Worm (Caenorhabditis elegans) whole organism, mixed stage, embryonic: ENCODE measurements around the gene F12A10.1.

ENCODE experiments used
- M03D4.4 ChIP-seq: sonication (generic microtip); optimal IDR thresholded peaks from 2 replicates; lab custom pipeline; 2017; ENCODE audit warnings: mild to moderate bottlenecking, missing genetic modification characterization, missing compliant biosample characterization
- bed-3 ChIP-seq: fragments of 200-800 bp; sonication (Bioruptor generic); optimal IDR thresholded peaks from 3 replicates; lab custom pipeline; 2018; ENCODE audit warnings: mild to moderate bottlenecking, missing genetic modification characterization, moderate library complexity, missing compliant biosample characterization
- blmp-1 ChIP-seq: fragments of 150-350 bp; optimal IDR thresholded peaks from 2 replicates; lab custom pipeline; 2014; ENCODE audit warnings: missing biosample characterization, missing genetic modification characterization
- ceh-39 ChIP-seq: fragments of 150-350 bp; optimal IDR thresholded peaks from 2 replicates; lab custom pipeline; 2014; ENCODE audit warnings: missing biosample characterization, missing genetic modification characterization
- ceh-83 ChIP-seq: fragments of 200-800 bp; sonication (Bioruptor generic); optimal IDR thresholded peaks from 2 replicates; lab custom pipeline; 2018; ENCODE audit warnings: mild to moderate bottlenecking, missing genetic modification characterization, missing compliant biosample characterization
- cnd-1 ChIP-seq: fragments of 200-800 bp; sonication (Bioruptor generic); optimal IDR thresholded peaks from 2 replicates; lab custom pipeline; 2018; ENCODE audit warnings: mild to moderate bottlenecking, missing genetic modification characterization, missing compliant biosample characterization
- drap-1 ChIP-seq: fragments of 200-800 bp; sonication (Bioruptor generic); optimal IDR thresholded peaks from 3 replicates; lab custom pipeline; 2018; ENCODE audit warnings: mild to moderate bottlenecking, missing genetic modification characterization, missing compliant biosample characterization
- elt-1 ChIP-seq: sonication (generic microtip); optimal IDR thresholded peaks from 2 replicates; lab custom pipeline; 2017; ENCODE audit warnings: missing genetic modification characterization, mild to moderate bottlenecking, missing compliant biosample characterization, antibody characterized with exemption, moderate library complexity, borderline replicate concordance; ENCODE audit not compliant: insufficient read depth
- elt-3 ChIP-seq: fragments of 150-350 bp; optimal IDR thresholded peaks from 2 replicates; lab custom pipeline; 2014; ENCODE audit warnings: missing biosample characterization, missing genetic modification characterization
- flh-1 ChIP-seq: fragments of 200-800 bp; sonication (Bioruptor generic); optimal IDR thresholded peaks from 2 replicates; lab custom pipeline; 2018; ENCODE audit warnings: mild to moderate bottlenecking, missing genetic modification characterization, moderate library complexity, missing compliant biosample characterization
- ham-2 ChIP-seq: fragments of 200-800 bp; sonication (Bioruptor generic); optimal IDR thresholded peaks from 2 replicates; lab custom pipeline; 2018; ENCODE audit warnings: mild to moderate bottlenecking, missing genetic modification characterization, missing compliant biosample characterization
- hlh-1 ChIP-seq: fragments of 150-350 bp; optimal IDR thresholded peaks from 2 replicates; lab custom pipeline; 2014; ENCODE audit warnings: missing biosample characterization, missing genetic modification reagents, missing genetic modification characterization
- lin-13 ChIP-seq: fragments of 150-350 bp; optimal IDR thresholded peaks from 2 replicates; lab custom pipeline; 2014; ENCODE audit warnings: missing biosample characterization, missing genetic modification characterization
- lin-32 ChIP-seq: fragments of 200-800 bp; sonication (Bioruptor generic); optimal IDR thresholded peaks from 2 replicates; lab custom pipeline; 2018; ENCODE audit warnings: mild to moderate bottlenecking, missing genetic modification characterization, missing compliant biosample characterization
- lsy-2 ChIP-seq: fragments of 150-350 bp; optimal IDR thresholded peaks from 2 replicates; lab custom pipeline; 2014; ENCODE audit warnings: missing biosample characterization, missing genetic modification characterization
- mab-5 ChIP-seq: fragments of 150-350 bp; optimal IDR thresholded peaks from 2 replicates; lab custom pipeline; 2014; ENCODE audit warnings: missing biosample characterization, missing genetic modification characterization
- mep-1 ChIP-seq: fragments of 150-350 bp; optimal IDR thresholded peaks from 2 replicates; lab custom pipeline; 2017; ENCODE audit warnings: missing biosample characterization, missing genetic modification reagents, missing genetic modification characterization, inconsistent platforms
- nhr-12 ChIP-seq: fragments of 150-350 bp; optimal IDR thresholded peaks from 2 replicates; lab custom pipeline; 2014; ENCODE audit warnings: missing biosample characterization, missing genetic modification characterization
- nhr-2 ChIP-seq: fragments of 150-350 bp; optimal IDR thresholded peaks from 2 replicates; lab custom pipeline; 2014; ENCODE audit warnings: missing biosample characterization, missing genetic modification characterization
- nhr-237 ChIP-seq: fragments of 150-350 bp; optimal IDR thresholded peaks from 2 replicates; lab custom pipeline; 2014; ENCODE audit warnings: missing biosample characterization, missing genetic modification characterization
- nhr-28 ChIP-seq: fragments of 150-350 bp; optimal IDR thresholded peaks from 2 replicates; lab custom pipeline; 2014; ENCODE audit warnings: missing biosample characterization, missing genetic modification characterization
- nhr-76 ChIP-seq: sonication (generic microtip); optimal IDR thresholded peaks from 2 replicates; lab custom pipeline; 2017; ENCODE audit warnings: missing biosample characterization, missing genetic modification characterization
- pha-4 ChIP-seq: fragments of 150-350 bp; optimal IDR thresholded peaks from 2 replicates; lab custom pipeline; 2018; ENCODE audit warnings: missing biosample characterization, missing genetic modification reagents, missing genetic modification characterization
- sem-2 ChIP-seq: fragments of 200-800 bp; sonication (Bioruptor generic); optimal IDR thresholded peaks from 2 replicates; lab custom pipeline; 2018; ENCODE audit warnings: mild to moderate bottlenecking, missing genetic modification characterization, missing compliant biosample characterization
- snpc-4 ChIP-seq: fragments of 150-350 bp; optimal IDR thresholded peaks from 2 replicates; lab custom pipeline; 2014; ENCODE audit warnings: missing biosample characterization, missing genetic modification characterization
- sptf-1 ChIP-seq: sonication (generic microtip); optimal IDR thresholded peaks from 2 replicates; lab custom pipeline; 2017; ENCODE audit warnings: mild to moderate bottlenecking, missing genetic modification characterization, moderate library complexity, missing compliant biosample characterization
- tbx-8 ChIP-seq: fragments of 200-800 bp; sonication (Bioruptor generic); optimal IDR thresholded peaks from 2 replicates; lab custom pipeline; 2018; ENCODE audit warnings: mild to moderate bottlenecking, missing genetic modification characterization, moderate library complexity, missing compliant biosample characterization
- unc-120 ChIP-seq: sonication (generic microtip); optimal IDR thresholded peaks from 2 replicates; lab custom pipeline; 2017; ENCODE audit warnings: missing genetic modification characterization, missing compliant biosample characterization; ENCODE audit not compliant: poor library complexity, severe bottlenecking
- unc-39 ChIP-seq: fragments of 150-350 bp; optimal IDR thresholded peaks from 2 replicates; lab custom pipeline; 2014; ENCODE audit warnings: missing biosample characterization, missing genetic modification characterization
- unc-62 ChIP-seq: fragments of 150-350 bp; optimal IDR thresholded peaks from 2 replicates; lab custom pipeline; 2014; ENCODE audit warnings: missing biosample characterization, missing genetic modification reagents, missing genetic modification characterization
- zip-8 ChIP-seq: fragments of 150-350 bp; optimal IDR thresholded peaks from 2 replicates; lab custom pipeline; 2014; ENCODE audit warnings: missing biosample characterization, missing genetic modification characterization
- ztf-11 ChIP-seq: fragments of 150-350 bp; optimal IDR thresholded peaks from 2 replicates; lab custom pipeline; 2014; ENCODE audit warnings: missing biosample characterization, missing genetic modification characterization

The F12A10.1 gene

DNA sequence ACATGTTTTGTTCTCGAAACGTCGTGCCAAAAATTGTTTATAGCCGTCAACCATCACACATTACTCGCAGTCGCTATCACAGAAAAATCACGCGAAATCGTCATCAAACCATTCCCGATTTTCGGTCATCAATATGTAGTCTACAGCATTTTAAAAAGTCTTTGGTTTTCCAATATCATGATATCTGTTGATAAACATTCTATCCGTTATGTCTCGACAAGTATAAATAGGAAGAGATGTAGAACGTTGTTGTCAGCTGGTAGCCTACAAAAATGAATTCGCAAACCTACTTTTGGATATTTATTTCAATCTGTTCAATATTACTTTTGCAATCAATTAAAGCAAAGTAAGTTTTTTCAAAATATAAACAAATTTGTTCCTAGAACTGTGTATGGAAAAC, at the start of gene F12A10.1:
Gene F12A10.1 (plus strand): TSS at position 166 of the 400 bp plus-strand sequence.
- TF ChIP-seq ceh-83 (GFP tag; lab: Kevin White, UChicago) = no peak
- TF ChIP-seq nhr-76 (tag; lab: Kevin White, UChicago) = no peak
- no peak for TF ChIP-seq nhr-28 (tag; lab: Kevin White, UChicago)
- no peak for TF ChIP-seq mep-1 (tag; lab: Kevin White, UChicago)
- TF ChIP-seq unc-39 = no peak
- TF ChIP-seq unc-62 (GFP tag; lab: Kevin White, UChicago) = no peak
- TF ChIP-seq nhr-2 (tag; lab: Kevin White, UChicago) = no peak
- no peak for TF ChIP-seq tbx-8 (GFP tag; lab: Kevin White, UChicago)
- no peak for TF ChIP-seq ham-2 (GFP tag; lab: Kevin White, UChicago)
- no peak for TF ChIP-seq lin-13 (tag; lab: Kevin White, UChicago)
- TF ChIP-seq cnd-1 = no peak
- TF ChIP-seq unc-120 (tag; lab: Kevin White, UChicago) = no peak
- TF ChIP-seq elt-1 (tag; lab: Kevin White, UChicago) = no peak
- TF ChIP-seq sem-2 = no peak
- TF ChIP-seq ztf-11 = no peak
- TF ChIP-seq, all 35 proteins: peak for 0

DNA sequence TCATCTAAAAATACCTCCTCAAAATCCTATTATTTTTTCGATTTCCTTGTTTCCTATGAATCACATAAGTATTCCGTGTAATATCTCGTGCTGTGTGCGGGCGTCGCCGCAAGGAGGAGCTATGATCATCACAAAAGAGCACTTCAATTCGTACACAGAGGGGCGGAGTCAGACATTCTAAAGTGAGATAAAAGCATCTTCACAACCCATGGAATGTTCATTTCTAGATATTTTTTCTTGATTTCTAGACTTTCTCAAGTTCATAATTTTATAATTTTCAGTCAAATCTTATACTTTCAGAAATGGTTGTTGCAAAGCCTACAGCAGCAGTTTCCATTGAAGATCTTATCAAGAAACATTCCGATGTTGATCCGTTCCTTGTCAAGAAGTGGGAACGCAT, 49.0 kb upstream of the F12A10.1 start, which contains the start of gene cex-1:
Gene cex-1 (plus strand): TSS at position 301 of the 400 bp plus-strand sequence.
- TF ChIP-seq sem-2 (no peak), elt-1 (tag; lab: Kevin White, UChicago) (no peak), bed-3 (GFP tag; lab: Kevin White, UChicago) (no peak), ceh-39 (tag; lab: Kevin White, UChicago) (no peak), cnd-1 (no peak), flh-1 (GFP tag; lab: Kevin White, UChicago) (no peak), ztf-11 (no peak), unc-39 (no peak), ceh-83 (GFP tag; lab: Kevin White, UChicago) (no peak), lin-13 (tag; lab: Kevin White, UChicago) (no peak), lsy-2 (no peak), M03D4.4 (tag; lab: Kevin White, UChicago) (no peak), sptf-1 (tag; lab: Kevin White, UChicago) (no peak), pha-4 (tag; lab: Kevin White, UChicago) (no peak), drap-1 (no peak), snpc-4 (tag; lab: Kevin White, UChicago) (no peak)

DNA sequence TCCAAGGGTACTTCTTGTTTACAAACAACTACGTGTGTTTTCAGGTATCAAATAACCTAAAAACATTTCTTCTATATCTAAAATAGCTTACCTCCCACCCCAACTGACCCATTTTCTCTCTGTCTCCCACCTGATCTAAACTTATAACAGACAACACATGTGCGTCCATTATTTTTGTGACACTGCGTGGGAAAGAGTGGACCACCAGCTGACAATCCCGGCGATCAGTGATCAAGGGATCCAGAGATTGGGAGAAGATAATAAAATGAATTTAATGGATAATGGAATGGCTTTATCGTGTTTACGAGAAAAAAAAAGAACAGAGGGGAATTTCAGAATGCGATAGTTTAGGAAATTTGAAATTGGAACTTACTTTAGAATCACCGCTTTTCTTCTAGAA, 47.1 kb upstream of the F12A10.1 start:
- TF ChIP-seq elt-1 (tag; lab: Kevin White, UChicago) (no peak), hlh-1 (tag; lab: Kevin White, UChicago) (peak; percentile 87), ceh-83 (GFP tag; lab: Kevin White, UChicago) (no peak), unc-62 (GFP tag; lab: Kevin White, UChicago) (peak; percentile 8), blmp-1 (tag; lab: Kevin White, UChicago) (no peak)

DNA sequence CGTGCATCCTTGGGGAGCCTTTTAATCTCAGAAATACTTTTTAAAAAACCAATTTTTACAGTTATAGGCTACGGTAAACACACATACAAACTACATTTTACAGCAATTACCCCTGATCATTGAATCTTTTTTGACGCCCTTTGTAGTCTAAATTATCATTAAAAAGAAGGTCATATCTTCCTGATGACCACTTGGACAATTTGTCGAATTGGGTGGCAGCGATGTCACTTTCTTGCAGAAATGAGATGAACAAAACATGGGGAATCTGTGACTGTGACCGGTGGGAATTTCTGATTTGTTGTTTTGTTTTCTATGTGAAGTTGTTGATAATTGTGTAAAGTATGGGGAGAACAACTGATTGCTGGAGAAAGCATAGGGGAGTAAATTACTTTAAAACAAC, 46.7 kb upstream of the F12A10.1 start:
- TF ChIP-seq drap-1 (no peak), mab-5 (tag; lab: Kevin White, UChicago) (no peak), elt-3 (tag; lab: Kevin White, UChicago) (no peak), zip-8 (no peak), lin-13 (tag; lab: Kevin White, UChicago) (no peak), nhr-28 (tag; lab: Kevin White, UChicago) (no peak)

DNA sequence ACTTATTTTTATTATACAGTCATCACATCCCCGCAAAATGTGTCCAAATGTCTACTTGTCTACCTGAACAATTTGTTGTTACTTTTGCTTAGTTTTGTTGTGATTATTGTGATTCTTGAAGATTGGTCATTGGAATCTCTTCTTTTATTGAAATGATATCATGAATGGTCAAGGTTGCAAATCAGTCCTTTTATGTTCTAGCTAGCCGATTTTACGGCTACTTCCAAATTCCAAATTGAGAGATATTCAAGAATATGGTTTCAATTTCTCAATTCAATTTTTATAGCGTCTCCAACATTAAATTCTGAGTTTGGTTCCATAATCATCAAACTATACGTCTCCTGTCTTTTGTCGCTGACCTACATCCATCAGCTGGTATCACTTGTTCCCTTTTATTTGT, 45.1 kb upstream of the F12A10.1 start:
- TF ChIP-seq nhr-237 (tag; lab: Kevin White, UChicago) (no peak), lin-32 (no peak), nhr-12 (tag; lab: Kevin White, UChicago) (no peak), sptf-1 (tag; lab: Kevin White, UChicago) (no peak), blmp-1 (tag; lab: Kevin White, UChicago) (no peak), elt-1 (tag; lab: Kevin White, UChicago) (no peak), nhr-2 (tag; lab: Kevin White, UChicago) (no peak), ztf-11 (no peak), mab-5 (tag; lab: Kevin White, UChicago) (no peak)
